Worm (Caenorhabditis elegans): ENCODE measurements around the gene cpx-2.

DNA sequence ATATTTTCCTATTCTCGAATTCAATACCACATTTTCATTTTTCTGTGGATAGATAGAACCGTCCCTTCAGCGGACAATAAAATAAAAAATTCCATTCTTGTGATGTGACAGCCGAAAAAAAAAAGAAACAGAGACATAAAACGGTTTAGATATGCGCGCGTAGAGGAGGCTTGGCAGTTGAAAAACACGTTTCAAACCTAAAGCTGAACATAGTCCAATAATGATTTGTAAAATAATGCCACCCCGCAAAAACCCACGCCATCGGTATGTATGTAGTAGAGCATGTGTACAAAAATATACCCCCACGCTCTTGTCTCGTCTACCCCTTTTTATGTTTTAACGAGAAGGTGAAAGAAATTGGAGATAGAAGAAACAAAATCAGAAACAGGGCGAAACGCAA, 37.6 kb upstream of the cpx-2 start:
- TF ChIP-seq ceh-13 (GFP tag; optimal IDR thresholded peaks at IDR 0.05) (no peak), ama-1 (optimal IDR thresholded peaks at IDR 0.05) (no peak), pes-1 (GFP tag; IDR thresholded peaks at IDR 0.05) (no peak), hmbx-1 (tag; optimal IDR thresholded peaks at IDR 0.05) (no peak), B0310.2 (tag; optimal IDR thresholded peaks at IDR 0.05) (no peak), ceh-36 (tag; optimal IDR thresholded peaks at IDR 0.05) (no peak), tbx-11 (GFP tag; IDR thresholded peaks at IDR 0.05) (no peak), tbx-37 (GFP tag; conservative IDR thresholded peaks at IDR 0.05) (no peak), tra-4 (tag; optimal IDR thresholded peaks at IDR 0.05) (no peak), flt-1 (GFP tag; IDR thresholded peaks at IDR 0.05) (no peak), F13C5.2 (tag; optimal IDR thresholded peaks at IDR 0.05) (no peak)

All from whole organism, early embryonic.